Worm (Caenorhabditis elegans) whole organism, L1 larva: ENCODE measurements around the gene chst-1.

Source experiments
- C16A3.4 ChIP-seq: fragments of 150-350 bp; optimal IDR thresholded peaks from 2 replicates; lab custom pipeline; 2014; ENCODE audit warnings: missing biosample characterization, missing genetic modification characterization
- C34B4.2 ChIP-seq: sonication (generic microtip); optimal IDR thresholded peaks from 2 replicates; lab custom pipeline; 2017; ENCODE audit warnings: mild to moderate bottlenecking, missing genetic modification characterization, missing compliant biosample characterization
- F16B12.6 ChIP-seq: fragments of 150-350 bp; optimal IDR thresholded peaks from 2 replicates; lab custom pipeline; 2014; ENCODE audit warnings: missing biosample characterization, missing genetic modification characterization
- Y116A8C.19 ChIP-seq: sonication (generic microtip); optimal IDR thresholded peaks from 2 replicates; lab custom pipeline; 2016; ENCODE audit warnings: missing compliant biosample characterization, missing genetic modification characterization, borderline replicate concordance
- aha-1 ChIP-seq: fragments of 150-350 bp; optimal IDR thresholded peaks from 2 replicates; lab custom pipeline; 2014; ENCODE audit warnings: missing biosample characterization, missing genetic modification characterization
- alr-1 ChIP-seq: fragments of 200-800 bp; sonication (Bioruptor generic); optimal IDR thresholded peaks from 2 replicates; lab custom pipeline; 2018; ENCODE audit warnings: borderline replicate concordance, mild to moderate bottlenecking, missing genetic modification characterization, missing compliant biosample characterization
- aly-2 ChIP-seq: fragments of 150-350 bp; optimal IDR thresholded peaks from 2 replicates; lab custom pipeline; 2014; ENCODE audit warnings: missing biosample characterization, missing genetic modification characterization
- ceh-63 ChIP-seq: fragments of 200-800 bp; sonication (Bioruptor generic); optimal IDR thresholded peaks from 2 replicates; lab custom pipeline; 2018; ENCODE audit warnings: mild to moderate bottlenecking, missing genetic modification characterization, missing compliant biosample characterization
- ceh-8 ChIP-seq: fragments of 200-800 bp; sonication (Bioruptor generic); optimal IDR thresholded peaks from 2 replicates; lab custom pipeline; 2018; ENCODE audit warnings: mild to moderate bottlenecking, missing genetic modification characterization, moderate library complexity, missing compliant biosample characterization
- ceh-82 ChIP-seq, 3 experiments: fragments of 150-350 bp in 1 of 3; sonication (generic microtip) in 2 of 3; optimal IDR thresholded peaks; 2 replicates each; lab custom pipeline; 2014 to 2017; ENCODE audit warnings: missing biosample characterization in 3 of 3, missing genetic modification characterization in 3 of 3
- ceh-88 ChIP-seq: fragments of 200-800 bp; sonication (Bioruptor generic); IDR thresholded peaks from 2 replicates; pipeline ENCODE4 v1.3.6; 2022; ENCODE audit warnings: missing genetic modification characterization, missing compliant biosample characterization
- ceh-90 ChIP-seq: sonication (generic microtip); optimal IDR thresholded peaks from 2 replicates; lab custom pipeline; 2016; ENCODE audit warnings: missing genetic modification characterization, missing compliant biosample characterization
- efl-3 ChIP-seq: fragments of 200-800 bp; sonication (Bioruptor generic); optimal IDR thresholded peaks from 2 replicates; lab custom pipeline; 2018; ENCODE audit warnings: mild to moderate bottlenecking, missing genetic modification characterization, missing compliant biosample characterization
- egl-27 ChIP-seq, 2 experiments: fragments of 150-350 bp in 1 of 2; sonication (generic microtip); optimal IDR thresholded peaks; 3 replicates each; lab custom pipeline; 2017 to 2018; ENCODE audit warnings: missing biosample characterization in 2 of 2, missing genetic modification characterization in 2 of 2, missing genetic modification reagents in 2 of 2
- elt-2 ChIP-seq: sonication (generic microtip); optimal IDR thresholded peaks from 2 replicates; lab custom pipeline; 2016; ENCODE audit warnings: missing genetic modification characterization, mild to moderate bottlenecking, inconsistent platforms, missing compliant biosample characterization, missing genetic modification reagents
- ets-5 ChIP-seq: fragments of 200-800 bp; sonication (Bioruptor generic); IDR thresholded peaks from 2 replicates; pipeline ENCODE4 v1.3.6; 2022; ENCODE audit warnings: missing genetic modification characterization, missing compliant biosample characterization
- fkh-10 ChIP-seq: sonication (generic microtip); optimal IDR thresholded peaks from 2 replicates; lab custom pipeline; 2017; ENCODE audit warnings: missing biosample characterization, missing genetic modification reagents, missing genetic modification characterization
- fkh-8 ChIP-seq: sonication (generic microtip); optimal IDR thresholded peaks from 2 replicates; lab custom pipeline; 2016; ENCODE audit warnings: mild to moderate bottlenecking, missing genetic modification characterization, missing compliant biosample characterization
- fos-1 ChIP-seq: fragments of 150-350 bp; optimal IDR thresholded peaks from 2 replicates; lab custom pipeline; 2014; ENCODE audit warnings: missing biosample characterization, missing genetic modification characterization
- grh-1 ChIP-seq: fragments of 200-800 bp; sonication (Bioruptor generic); IDR thresholded peaks from 2 replicates; pipeline ENCODE4 v1.3.6; 2022; ENCODE audit warnings: missing genetic modification reagents, missing genetic modification characterization, missing compliant biosample characterization
- jun-1 ChIP-seq: fragments of 150-350 bp; optimal IDR thresholded peaks from 2 replicates; lab custom pipeline; 2014; ENCODE audit warnings: missing biosample characterization, missing genetic modification reagents, missing genetic modification characterization
- lin-15B ChIP-seq: fragments of 150-350 bp; sonication (generic microtip); optimal IDR thresholded peaks from 3 replicates; lab custom pipeline; 2014; ENCODE audit warnings: missing biosample characterization, missing genetic modification characterization
- lin-35 ChIP-seq, 2 experiments: fragments of 150-350 bp; optimal IDR thresholded peaks; 2 replicates each; lab custom pipeline; 2014; ENCODE audit warnings: missing biosample characterization in 2 of 2, missing genetic modification characterization in 2 of 2, missing genetic modification reagents in 2 of 2
- mdl-1 ChIP-seq, 2 experiments: fragments of 150-350 bp; optimal IDR thresholded peaks; 2 replicates each; lab custom pipeline; 2014 to 2017; ENCODE audit warnings: missing biosample characterization in 2 of 2, missing genetic modification characterization in 2 of 2, inconsistent platforms in 1 of 2
- mef-2 ChIP-seq: fragments of 150-350 bp; optimal IDR thresholded peaks from 2 replicates; lab custom pipeline; 2014; ENCODE audit warnings: missing biosample characterization, missing genetic modification characterization
- nhr-11 ChIP-seq: fragments of 150-350 bp; optimal IDR thresholded peaks from 2 replicates; lab custom pipeline; 2014; ENCODE audit warnings: missing biosample characterization, missing genetic modification characterization
- nhr-12 ChIP-seq: sonication (generic microtip); optimal IDR thresholded peaks from 2 replicates; lab custom pipeline; 2017; ENCODE audit warnings: missing biosample characterization, missing genetic modification characterization
- nhr-20 ChIP-seq: sonication (generic microtip); optimal IDR thresholded peaks from 2 replicates; lab custom pipeline; 2016; ENCODE audit warnings: mild to moderate bottlenecking, missing genetic modification characterization, missing compliant biosample characterization
- nhr-237 ChIP-seq: fragments of 150-350 bp; optimal IDR thresholded peaks from 2 replicates; lab custom pipeline; 2014; ENCODE audit warnings: missing biosample characterization, missing genetic modification characterization
- nhr-28 ChIP-seq: fragments of 150-350 bp; optimal IDR thresholded peaks from 2 replicates; lab custom pipeline; 2014; ENCODE audit warnings: missing biosample characterization, missing genetic modification characterization
- nhr-47 ChIP-seq: sonication (generic microtip); optimal IDR thresholded peaks from 2 replicates; lab custom pipeline; 2016; ENCODE audit warnings: mild to moderate bottlenecking, missing genetic modification characterization, moderate library complexity, missing compliant biosample characterization
- nhr-84 ChIP-seq: sonication (generic microtip); optimal IDR thresholded peaks from 2 replicates; lab custom pipeline; 2017; ENCODE audit warnings: missing biosample characterization, missing genetic modification characterization
- nhr-85 ChIP-seq: sonication (generic microtip); peaks from one replicate; lab custom pipeline; 2016; ENCODE audit warnings: missing genetic modification characterization, inconsistent platforms, missing compliant biosample characterization
- nhr-90 ChIP-seq: sonication (generic microtip); optimal IDR thresholded peaks from 2 replicates; lab custom pipeline; 2016; ENCODE audit warnings: mild to moderate bottlenecking, missing genetic modification characterization, missing compliant biosample characterization; ENCODE audit not compliant: poor library complexity
- pax-3 ChIP-seq: fragments of 200-800 bp; sonication (Bioruptor generic); optimal IDR thresholded peaks from 2 replicates; lab custom pipeline; 2018; ENCODE audit warnings: mild to moderate bottlenecking, missing genetic modification characterization, moderate library complexity, missing compliant biosample characterization
- pqm-1 ChIP-seq: sonication (generic microtip); optimal IDR thresholded peaks from 3 replicates; lab custom pipeline; 2017; ENCODE audit warnings: missing biosample characterization, missing genetic modification characterization
- rnt-1 ChIP-seq: sonication (generic microtip); optimal IDR thresholded peaks from 2 replicates; lab custom pipeline; 2016; ENCODE audit warnings: mild to moderate bottlenecking, missing genetic modification characterization, moderate library complexity, missing compliant biosample characterization
- skn-1 ChIP-seq: fragments of 150-350 bp; optimal IDR thresholded peaks from 2 replicates; lab custom pipeline; 2014; ENCODE audit warnings: missing biosample characterization, missing genetic modification characterization
- snpc-4 ChIP-seq: fragments of 150-350 bp; optimal IDR thresholded peaks from 2 replicates; lab custom pipeline; 2014; ENCODE audit warnings: missing biosample characterization, missing genetic modification characterization
- snu-23 ChIP-seq: sonication (generic microtip); optimal IDR thresholded peaks from 2 replicates; lab custom pipeline; 2016; ENCODE audit warnings: missing genetic modification characterization, missing compliant biosample characterization
- sup-37 ChIP-seq: fragments of 200-800 bp; sonication (Bioruptor generic); optimal IDR thresholded peaks from 2 replicates; lab custom pipeline; 2018; ENCODE audit warnings: mild to moderate bottlenecking, missing genetic modification characterization, missing compliant biosample characterization
- tbx-2 ChIP-seq: sonication (generic microtip); optimal IDR thresholded peaks from 2 replicates; lab custom pipeline; 2016; ENCODE audit warnings: missing genetic modification characterization, missing compliant biosample characterization
- tlp-1 ChIP-seq: fragments of 150-350 bp; optimal IDR thresholded peaks from 2 replicates; lab custom pipeline; 2014; ENCODE audit warnings: missing biosample characterization, missing genetic modification characterization
- unc-130 ChIP-seq: fragments of 150-350 bp; optimal IDR thresholded peaks from 2 replicates; lab custom pipeline; 2017; ENCODE audit warnings: missing biosample characterization, missing genetic modification characterization, inconsistent platforms
- unc-62 ChIP-seq: fragments of 150-350 bp; optimal IDR thresholded peaks from 2 replicates; lab custom pipeline; 2014; ENCODE audit warnings: missing biosample characterization, missing genetic modification reagents, missing genetic modification characterization
- unc-86 ChIP-seq: sonication (generic microtip); optimal IDR thresholded peaks from 2 replicates; lab custom pipeline; 2016; ENCODE audit warnings: missing genetic modification characterization, missing compliant biosample characterization
- zag-1 ChIP-seq: fragments of 150-350 bp; optimal IDR thresholded peaks from 2 replicates; lab custom pipeline; 2014; ENCODE audit warnings: missing biosample characterization, missing genetic modification characterization
- ztf-11 ChIP-seq, 2 experiments: sonication (generic microtip); optimal IDR thresholded peaks; 2 replicates each; lab custom pipeline; 2016 to 2017; ENCODE audit warnings: missing genetic modification characterization in 2 of 2, missing biosample characterization in 1 of 2, missing compliant biosample characterization in 1 of 2
- ztf-4 ChIP-seq: fragments of 150-350 bp; optimal IDR thresholded peaks from 2 replicates; lab custom pipeline; 2014; ENCODE audit warnings: missing biosample characterization, missing genetic modification characterization

Gene chst-1

ce11 chrII:8127290-8127689 is 20.5 kb upstream of the chst-1 start (continued):
- TF ChIP-seq pqm-1 (peak; percentile 31), nhr-28 (tag; lab: Kevin White, UChicago) (no peak), nhr-85 (tag; lab: Kevin White, UChicago) (peak; percentile 17), alr-1 (tag; lab: Kevin White, UChicago) (no peak), ztf-4 (tag; lab: Kevin White, UChicago) (no peak), unc-130 (tag; lab: Kevin White, UChicago) (no peak), zag-1 (tag; lab: Kevin White, UChicago) (no peak)
- TF ChIP-seq, all 84 proteins: peak for 6

- no peak for TF ChIP-seq nhr-47 (tag; lab: Kevin White, UChicago)
- peak; percentile 19 for TF ChIP-seq rnt-1 (tag; lab: Kevin White, UChicago)
- no peak for TF ChIP-seq lin-15B (tag; lab: Kevin White, UChicago)
Measured at ce11 chrII:8126617-8127016, 19.8 kb upstream of the chst-1 start.

ce11 chrII:8126132-8126531 is 19.4 kb upstream of the chst-1 start:
- TF ChIP-seq egl-27 (tag; optimal IDR thresholded peaks at IDR 0.05; lab: Kevin White, UChicago) (peak in 1 of 2 experiments; percentile 14), skn-1 (tag; lab: Kevin White, UChicago) (peak; percentile 34), unc-130 (tag; lab: Kevin White, UChicago) (no peak), snu-23 (peak; percentile 24), ceh-63 (GFP tag; lab: Kevin White, UChicago) (no peak), ets-5 (GFP tag; lab: Robert Waterston, UW) (no peak), ceh-82 (tag; optimal IDR thresholded peaks at IDR 0.05; lab: Kevin White, UChicago) (peak; percentile 29 to 77 (median 63)), elt-2 (tag; lab: Kevin White, UChicago) (no peak), aly-2 (no peak), pax-3 (tag; lab: Kevin White, UChicago) (no peak), ceh-90 (tag; lab: Kevin White, UChicago) (no peak), grh-1 (GFP tag; lab: Robert Waterston, UW) (no peak), nhr-20 (tag; lab: Kevin White, UChicago) (peak; percentile 18), ztf-4 (tag; lab: Kevin White, UChicago) (no peak), ztf-11 (tag; optimal IDR thresholded peaks at IDR 0.05; lab: Kevin White, UChicago) (peak in 1 of 2 experiments; percentile 12), Y116A8C.19 (no peak), sup-37 (no peak), efl-3 (GFP tag; lab: Kevin White, UChicago) (no peak), pqm-1 (no peak), nhr-47 (tag; lab: Kevin White, UChicago) (peak; percentile 45), C34B4.2 (tag; lab: Kevin White, UChicago) (no peak), nhr-12 (tag; lab: Kevin White, UChicago) (no peak), lin-35 (GFP tag; optimal IDR thresholded peaks at IDR 0.05; lab: Kevin White, UChicago) (peak; percentile 40 to 41), nhr-90 (tag; lab: Kevin White, UChicago) (no peak), unc-86 (tag; lab: Kevin White, UChicago) (peak; percentile 30), nhr-84 (tag; lab: Kevin White, UChicago) (no peak), unc-62 (GFP tag; lab: Kevin White, UChicago) (no peak), tlp-1 (no peak), snpc-4 (tag; lab: Kevin White, UChicago) (no peak), ceh-88 (GFP tag; lab: Robert Waterston, UW) (no peak), jun-1 (tag; lab: Kevin White, UChicago) (peak; percentile 1), nhr-11 (tag; lab: Kevin White, UChicago) (no peak), fkh-8 (tag; lab: Kevin White, UChicago) (peak; percentile 61), aha-1 (no peak), fkh-10 (GFP tag; lab: Kevin White, UChicago) (peak; percentile 7), mdl-1 (tag; optimal IDR thresholded peaks at IDR 0.05; lab: Kevin White, UChicago) (peak in 1 of 2 experiments; percentile 27), tbx-2 (tag; lab: Kevin White, UChicago) (no peak), C16A3.4 (no peak), ceh-8 (GFP tag; lab: Kevin White, UChicago) (no peak), rnt-1 (tag; lab: Kevin White, UChicago) (peak; percentile 52), mef-2 (tag; lab: Kevin White, UChicago) (no peak), F16B12.6 (tag; lab: Kevin White, UChicago) (peak; percentile 37), nhr-237 (tag; lab: Kevin White, UChicago) (no peak), fos-1 (tag; lab: Kevin White, UChicago) (peak; percentile 31)
